Worm (Caenorhabditis elegans) whole organism, L1 larva: Measurements from ENCODE around the gene F59B2.8.

Experiments used
- F16B12.6 ChIP-seq: fragments of 150-350 bp; optimal IDR thresholded peaks from 2 replicates; lab custom pipeline; 2014; ENCODE audit warnings: missing biosample characterization, missing genetic modification characterization
- ceh-82 ChIP-seq, 3 experiments: fragments of 150-350 bp in 1 of 3; sonication (generic microtip) in 2 of 3; optimal IDR thresholded peaks; 2 replicates each; lab custom pipeline; 2014 to 2017; ENCODE audit warnings: missing biosample characterization in 3 of 3, missing genetic modification characterization in 3 of 3
- lin-13 ChIP-seq: fragments of 150-350 bp; optimal IDR thresholded peaks from 2 replicates; lab custom pipeline; 2014; ENCODE audit warnings: missing biosample characterization, missing genetic modification reagents, missing genetic modification characterization
- nhr-11 ChIP-seq: fragments of 150-350 bp; optimal IDR thresholded peaks from 2 replicates; lab custom pipeline; 2014; ENCODE audit warnings: missing biosample characterization, missing genetic modification characterization
- skn-1 ChIP-seq: fragments of 150-350 bp; optimal IDR thresholded peaks from 2 replicates; lab custom pipeline; 2014; ENCODE audit warnings: missing biosample characterization, missing genetic modification characterization
- snu-23 ChIP-seq: sonication (generic microtip); optimal IDR thresholded peaks from 2 replicates; lab custom pipeline; 2016; ENCODE audit warnings: missing genetic modification characterization, missing compliant biosample characterization
- tbx-2 ChIP-seq: sonication (generic microtip); optimal IDR thresholded peaks from 2 replicates; lab custom pipeline; 2016; ENCODE audit warnings: missing genetic modification characterization, missing compliant biosample characterization
- zip-4 ChIP-seq: fragments of 200-800 bp; sonication (Bioruptor generic); optimal IDR thresholded peaks from 2 replicates; lab custom pipeline; 2018; ENCODE audit warnings: mild to moderate bottlenecking, missing genetic modification characterization, moderate library complexity, missing compliant biosample characterization
- ztf-11 ChIP-seq, 2 experiments: sonication (generic microtip); optimal IDR thresholded peaks; 2 replicates each; lab custom pipeline; 2016 to 2017; ENCODE audit warnings: missing genetic modification characterization in 2 of 2, missing biosample characterization in 1 of 2, missing compliant biosample characterization in 1 of 2

DNA sequence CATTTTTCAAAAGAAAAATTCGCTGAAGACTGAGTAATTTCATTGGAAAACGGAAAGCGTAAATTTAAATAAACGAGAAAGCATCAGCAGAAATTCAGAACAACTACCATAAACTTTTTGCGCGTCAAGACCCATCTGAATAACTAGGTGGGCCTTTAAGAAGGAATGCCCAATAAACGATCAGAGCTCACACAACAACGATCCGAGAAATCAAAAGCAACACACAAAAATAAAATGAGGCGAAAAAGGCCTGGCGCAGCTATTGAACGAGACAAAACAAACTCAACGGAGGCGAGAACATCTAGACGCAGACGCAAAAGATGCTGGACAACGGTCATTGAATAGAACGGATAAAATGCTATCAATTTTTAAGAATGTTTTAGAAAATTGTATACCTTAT lies 11.1 kb downstream of the F59B2.8 start:
- TF ChIP-seq lin-13 (GFP tag; lab: Kevin White, UChicago) (no peak), skn-1 (no peak), tbx-2 (no peak), F16B12.6 (no peak), snu-23 (GFP tag; lab: Kevin White, UChicago) (no peak), nhr-11 (tag; lab: Kevin White, UChicago) (no peak), zip-4 (GFP tag; lab: Kevin White, UChicago) (no peak), ztf-11 (tag; optimal IDR thresholded peaks at IDR 0.05; lab: Kevin White, UChicago) (no peak), ceh-82 (tag; optimal IDR thresholded peaks at IDR 0.05; lab: Kevin White, UChicago) (no peak)
